Worm (Caenorhabditis elegans) whole organism, L4/young adult: ENCODE data around the gene suex-2.
A peak's percentile ranks its signal among the peaks of the same experiment; 100 is the strongest.

Experiments used
- W03F9.2 ChIP-seq: fragments of 150-350 bp; optimal IDR thresholded peaks from 2 replicates; lab custom pipeline; 2014; ENCODE audit warnings: missing biosample characterization, missing genetic modification characterization
- dao-5 ChIP-seq: sonication (generic microtip); optimal IDR thresholded peaks from 2 replicates; lab custom pipeline; 2016; ENCODE audit warnings: missing genotype, missing genetic modification characterization, moderate library complexity, missing compliant biosample characterization
- him-1 ChIP-seq: sonication (generic microtip); optimal IDR thresholded peaks from 2 replicates; lab custom pipeline; 2016; ENCODE audit warnings: missing genotype, missing genetic modification reagents, missing genetic modification characterization, missing compliant biosample characterization

The suex-2 gene

DNA sequence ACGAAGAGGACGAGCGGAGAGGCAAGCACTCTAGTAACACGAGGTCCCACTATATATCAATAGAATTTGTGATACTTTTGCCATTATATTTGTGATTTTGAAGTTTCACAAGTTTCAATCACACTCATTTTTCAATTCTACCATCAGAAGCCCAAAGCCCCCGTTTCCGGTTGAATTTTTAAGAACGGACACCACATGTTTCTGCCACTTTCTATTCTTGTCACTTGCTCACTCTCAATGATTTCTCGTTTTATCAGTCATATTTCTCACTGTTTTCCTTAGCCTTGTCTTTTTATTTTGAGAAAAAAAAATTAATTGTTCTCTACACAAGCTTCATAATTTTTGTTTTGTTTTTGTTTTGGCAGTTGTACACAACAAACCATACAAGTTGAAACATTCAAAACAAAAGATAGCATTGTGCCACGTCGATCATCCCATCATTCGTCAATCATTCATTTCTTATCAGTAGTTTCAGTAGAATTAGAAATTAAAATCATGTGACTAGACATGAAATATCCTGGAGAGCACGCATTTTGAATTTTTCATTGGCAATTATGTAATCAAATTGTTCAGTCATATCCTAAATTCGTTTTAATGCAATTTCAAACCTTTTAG is 16.0 kb upstream of the suex-2 start:
- TF ChIP-seq dao-5 (tag; lab: Kevin White, UChicago) = no peak
- no peak for TF ChIP-seq W03F9.2 (tag; lab: Kevin White, UChicago)
- TF ChIP-seq him-1 (tag; lab: Kevin White, UChicago) = no peak

DNA sequence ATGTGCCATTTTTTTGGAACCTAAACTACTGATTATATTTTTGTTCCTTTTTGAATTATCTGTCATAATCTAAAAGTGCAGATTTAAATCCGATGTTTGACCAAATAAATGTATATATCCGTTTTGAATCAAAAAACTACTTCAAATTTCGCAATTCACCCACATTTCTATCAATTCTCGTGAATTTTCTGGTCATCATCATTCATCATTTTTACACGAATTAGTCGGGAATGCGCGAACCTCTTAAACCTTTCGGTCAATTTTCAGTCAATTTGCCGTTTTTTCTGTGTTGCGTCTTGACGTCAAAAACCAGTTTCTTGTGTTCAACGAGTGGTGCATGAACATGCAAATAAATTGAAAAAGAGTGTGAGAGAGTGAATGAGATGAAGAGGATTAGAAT is 14.0 kb upstream of the suex-2 start:
- no peak for TF ChIP-seq him-1 (tag; lab: Kevin White, UChicago)
- TF ChIP-seq dao-5 (tag; lab: Kevin White, UChicago) = no peak
- TF ChIP-seq W03F9.2 (tag; lab: Kevin White, UChicago) = no peak

ce11 chrIV:8956189-8956588 is 11.9 kb upstream of the suex-2 start, which contains the start of gene tpra-1:
tpra-1 (plus strand) TSS chrIV:8956489.
- TF ChIP-seq him-1 (tag; lab: Kevin White, UChicago) (no peak), dao-5 (tag; lab: Kevin White, UChicago) (no peak), W03F9.2 (tag; lab: Kevin White, UChicago) (no peak)

DNA sequence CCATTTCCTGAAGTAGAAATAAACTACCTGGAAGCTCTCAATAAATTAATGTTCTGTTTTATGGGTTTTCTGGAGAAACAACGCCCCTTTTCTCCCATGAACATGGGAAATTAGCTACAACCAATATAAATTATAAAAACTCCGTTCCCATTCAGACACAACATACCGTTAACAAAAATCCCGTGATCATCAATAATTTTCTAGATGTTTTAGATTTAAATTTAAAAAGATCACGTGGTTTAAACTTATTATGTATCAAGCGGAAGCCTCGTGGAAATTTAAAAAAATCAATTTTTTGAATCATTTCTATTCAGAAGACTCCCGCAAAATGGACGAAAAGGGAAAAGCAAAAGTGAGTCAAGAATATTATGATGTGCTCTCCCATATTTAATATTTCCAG is 2.2 kb upstream of the suex-2 start, which contains the start of gene C53B4.2:
TSS of gene C53B4.2 (plus strand) at position 301 of the 400 bp plus-strand sequence.
- no peak for TF ChIP-seq dao-5 (tag; lab: Kevin White, UChicago)
- no peak for TF ChIP-seq W03F9.2 (tag; lab: Kevin White, UChicago)
- no peak for TF ChIP-seq him-1 (tag; lab: Kevin White, UChicago)

DNA sequence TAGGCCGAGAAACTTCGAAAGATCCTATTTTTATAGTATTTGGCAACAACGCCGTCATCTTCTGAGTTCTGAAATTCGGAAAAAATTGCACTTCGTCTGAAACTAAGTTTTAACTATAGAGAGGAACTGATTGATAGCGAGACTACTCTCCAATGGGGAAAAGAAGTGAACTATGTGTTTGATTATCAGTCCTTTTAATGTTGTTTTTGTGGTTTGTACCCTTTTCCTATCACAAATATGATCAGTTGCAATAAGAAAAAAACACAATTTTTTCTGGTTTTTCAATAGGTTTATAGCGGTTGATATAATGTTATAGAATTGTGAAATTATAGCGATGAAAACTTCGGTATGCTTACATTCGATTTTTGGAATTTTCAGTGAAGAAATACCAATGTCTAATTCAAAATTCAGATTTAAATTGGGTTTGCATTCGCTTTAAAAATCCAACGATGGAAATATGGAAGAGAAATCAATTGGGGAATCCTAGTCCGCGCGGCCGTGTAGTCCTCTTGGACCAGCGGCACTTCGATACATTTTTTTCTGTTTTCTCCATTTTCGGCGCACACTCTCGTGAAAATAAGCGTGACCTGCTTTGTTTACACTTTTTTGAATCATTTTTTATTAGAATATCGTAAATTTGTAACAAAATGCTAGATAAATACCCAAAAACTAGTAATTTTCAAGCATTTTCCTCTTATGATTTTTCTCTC is 5.3 kb downstream of the suex-2 start, which contains the start of gene C53B4.3:
TSS of gene C53B4.3 (minus strand) at position 464 of the 710 bp plus-strand sequence.
- TF ChIP-seq W03F9.2 (tag; lab: Kevin White, UChicago) (peak; percentile 18), dao-5 (tag; lab: Kevin White, UChicago) (no peak), him-1 (tag; lab: Kevin White, UChicago) (peak; percentile 73)

DNA sequence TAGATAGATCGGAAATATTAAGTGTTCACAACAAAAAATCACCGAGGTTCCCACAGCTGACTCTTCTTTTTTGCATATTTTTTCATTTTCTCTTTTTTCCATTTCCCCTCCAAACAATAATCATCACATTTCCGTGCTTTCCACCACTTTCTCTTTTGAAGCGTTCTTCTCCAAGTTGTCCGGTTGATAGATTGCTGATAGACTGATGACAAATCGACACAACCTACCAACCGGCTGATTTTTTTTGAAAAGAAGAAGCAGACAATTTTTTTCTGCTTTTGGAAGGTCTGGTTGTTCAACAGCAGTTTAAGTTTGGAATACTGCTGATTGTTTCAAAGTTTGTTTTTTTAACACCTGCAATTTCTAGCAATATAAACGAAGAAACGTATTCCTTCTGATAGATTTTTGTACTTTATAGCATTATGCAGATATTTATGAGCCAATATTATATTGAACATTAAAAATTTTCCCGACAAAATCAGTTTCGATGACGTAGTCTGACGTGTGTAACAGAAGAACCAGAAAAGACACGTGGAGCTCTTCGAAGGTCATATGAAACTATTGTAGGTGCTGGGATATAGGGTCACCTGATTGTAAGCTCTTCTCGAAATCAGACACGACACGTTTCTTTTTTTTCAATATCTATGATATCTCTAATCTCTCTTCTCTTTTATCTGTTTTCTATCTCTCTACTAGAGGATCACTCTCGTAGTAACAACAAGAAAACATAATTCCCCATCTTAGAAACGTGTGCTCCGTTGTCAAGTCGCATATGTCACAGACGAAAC is 6.6 kb downstream of the suex-2 start:
- TF ChIP-seq him-1 (tag; lab: Kevin White, UChicago) = no peak
- no peak for TF ChIP-seq W03F9.2 (tag; lab: Kevin White, UChicago)
- TF ChIP-seq dao-5 (tag; lab: Kevin White, UChicago) = no peak

DNA sequence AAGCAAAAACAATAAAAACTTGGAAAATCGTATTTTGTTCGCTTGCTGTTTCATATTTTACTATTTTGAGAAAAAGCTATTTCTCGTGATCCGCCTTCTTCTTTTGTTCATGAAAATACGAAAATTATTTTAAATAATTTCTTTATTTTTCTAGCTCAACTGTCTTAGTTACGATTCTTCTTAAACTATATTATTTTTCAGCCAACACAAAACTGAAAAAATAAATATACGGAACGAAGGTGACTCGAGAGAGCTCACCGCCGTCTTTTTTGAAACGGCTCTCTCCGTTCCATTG is 7.2 kb downstream of the suex-2 start, which contains the start of gene pdzd-8:
TSS of gene pdzd-8 (plus strand) at position 196 of the 295 bp plus-strand sequence.
- TF ChIP-seq him-1 (tag; lab: Kevin White, UChicago) = no peak
- no peak for TF ChIP-seq W03F9.2 (tag; lab: Kevin White, UChicago)
- TF ChIP-seq dao-5 (tag; lab: Kevin White, UChicago) = no peak

- TF ChIP-seq W03F9.2 (tag; lab: Kevin White, UChicago) (no peak), him-1 (tag; lab: Kevin White, UChicago) (no peak), dao-5 (tag; lab: Kevin White, UChicago) (no peak)
These were observed 10.0 kb downstream of the suex-2 start for ce11 chrIV:8978047-8978446.

DNA sequence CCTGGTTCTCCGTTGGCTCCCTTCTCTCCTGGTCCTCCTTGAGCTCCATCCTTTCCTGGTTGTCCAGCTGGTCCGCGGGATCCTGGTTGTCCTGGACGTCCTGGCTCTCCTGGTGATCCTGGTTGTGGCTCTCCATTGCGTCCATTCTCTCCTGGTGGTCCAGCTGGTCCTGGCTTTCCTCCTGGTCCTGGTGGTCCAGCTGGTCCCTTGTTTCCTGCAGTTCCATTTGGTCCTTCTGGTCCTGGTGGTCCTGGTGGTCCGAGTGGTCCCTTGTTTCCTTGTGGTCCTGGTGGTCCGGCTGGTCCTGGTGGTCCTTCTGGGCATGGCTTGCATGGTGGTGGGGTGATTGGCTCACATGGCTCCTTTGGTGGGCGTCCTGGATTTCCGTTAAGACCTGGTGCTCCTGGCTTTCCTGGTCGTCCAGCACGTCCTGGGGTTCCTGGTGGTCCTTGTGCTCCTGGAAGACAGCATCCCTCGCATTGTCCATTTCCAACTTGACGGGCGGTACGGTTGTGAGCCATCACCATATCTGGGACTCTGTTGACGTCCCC is 11.0 kb downstream of the suex-2 start:
- TF ChIP-seq W03F9.2 (tag; lab: Kevin White, UChicago) = no peak
- TF ChIP-seq dao-5 (tag; lab: Kevin White, UChicago) = no peak
- no peak for TF ChIP-seq him-1 (tag; lab: Kevin White, UChicago)

- TF ChIP-seq W03F9.2 (tag; lab: Kevin White, UChicago) (no peak), dao-5 (tag; lab: Kevin White, UChicago) (no peak), him-1 (tag; lab: Kevin White, UChicago) (no peak)
These were observed 11.6 kb downstream of the suex-2 start, which contains the start of gene col-119 for ce11 chrIV:8979695-8980094. col-119 (minus strand) TSS chrIV:8979795.

DNA sequence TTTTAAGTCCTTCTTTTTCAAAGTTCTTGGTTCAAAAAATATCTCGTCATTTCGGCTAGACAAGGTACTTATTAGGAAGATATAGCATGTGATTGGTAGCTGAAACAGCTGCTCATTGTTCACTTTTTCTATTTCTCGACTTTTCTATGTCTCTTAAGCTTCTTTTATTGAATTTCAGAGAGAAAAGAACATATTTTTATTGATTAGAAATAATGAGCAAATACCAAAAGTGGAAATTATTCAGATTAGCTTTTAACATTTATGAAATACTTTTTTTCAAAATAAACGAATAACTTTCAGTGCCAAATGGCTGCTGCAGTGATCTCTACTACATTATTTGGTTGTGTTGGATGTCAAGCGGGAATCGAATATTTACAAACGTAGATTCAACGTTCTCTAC is 16.5 kb downstream of the suex-2 start, which contains the start of gene nstp-1:
TSS of gene nstp-1 (plus strand) at position 301 of the 400 bp plus-strand sequence.
- TF ChIP-seq him-1 (tag; lab: Kevin White, UChicago) = no peak
- TF ChIP-seq W03F9.2 (tag; lab: Kevin White, UChicago) = no peak
- TF ChIP-seq dao-5 (tag; lab: Kevin White, UChicago) = no peak

ce11 chrIV:8986761-8987316 is 18.7 kb downstream of the suex-2 start, which contains the start of gene bre-1:
bre-1 (plus strand) TSS chrIV:8987266.
- TF ChIP-seq W03F9.2 (tag; lab: Kevin White, UChicago) = no peak
- TF ChIP-seq him-1 (tag; lab: Kevin White, UChicago) = no peak
- TF ChIP-seq dao-5 (tag; lab: Kevin White, UChicago) = no peak
